Fruit fly (Drosophila melanogaster) whole organism, prepupa: ENCODE results near the gene mRpL3.

Experiments
- Blimp-1 ChIP-seq: fragments of 200-800 bp; sonication (Bioruptor generic); optimal IDR thresholded peaks from 3 replicates; lab custom pipeline; 2017; ENCODE audit warnings: missing biosample characterization, missing genetic modification characterization, mild to moderate bottlenecking, moderate library complexity, missing genetic modification reagents
- CG10631 ChIP-seq: fragments of 200-800 bp; sonication (Bioruptor generic); optimal IDR thresholded peaks from 2 replicates; lab custom pipeline; 2016; ENCODE audit warnings: missing biosample characterization, missing genetic modification characterization
- CG10669 ChIP-seq: fragments of 200-800 bp; sonication (Bioruptor generic); optimal IDR thresholded peaks from 3 replicates; lab custom pipeline; 2018; ENCODE audit warnings: missing biosample characterization, mild to moderate bottlenecking, missing genetic modification characterization, moderate library complexity
- CG11294 ChIP-seq: fragments of 200-800 bp; sonication (Bioruptor generic); IDR thresholded peaks from 2 replicates; pipeline ENCODE4 v1.3.6; 2022; ENCODE audit warnings: missing biosample characterization, missing genetic modification characterization
- CG11762 ChIP-seq: fragments of 200-800 bp; sonication (Bioruptor generic); optimal IDR thresholded peaks from 3 replicates; lab custom pipeline; 2016; ENCODE audit warnings: missing biosample characterization, missing genetic modification characterization; ENCODE audit not compliant: insufficient read depth
- CG11902 ChIP-seq: fragments of 200-800 bp; sonication (Bioruptor generic); optimal IDR thresholded peaks from 3 replicates; lab custom pipeline; 2016; ENCODE audit warnings: missing biosample characterization, missing genetic modification characterization
- CG15336 ChIP-seq: fragments of 200-800 bp; sonication (Bioruptor generic); IDR thresholded peaks from 2 replicates; pipeline ENCODE4 v1.3.6; 2022; ENCODE audit warnings: missing biosample characterization, missing genetic modification characterization
- CG1621 ChIP-seq: fragments of 200-800 bp; sonication (Bioruptor generic); optimal IDR thresholded peaks from 3 replicates; lab custom pipeline; 2018; ENCODE audit warnings: missing biosample characterization, mild to moderate bottlenecking, missing genetic modification characterization
- CG16779 ChIP-seq: fragments of 200-800 bp; sonication (Bioruptor generic); optimal IDR thresholded peaks from 3 replicates; lab custom pipeline; 2017; ENCODE audit warnings: missing biosample characterization, mild to moderate bottlenecking, missing genetic modification characterization
- CG32006 ChIP-seq: fragments of 200-800 bp; sonication (Bioruptor generic); optimal IDR thresholded peaks from 3 replicates; lab custom pipeline; 2017; ENCODE audit warnings: missing biosample characterization, mild to moderate bottlenecking, missing genetic modification characterization
- CG34406 ChIP-seq: fragments of 200-800 bp; sonication (Bioruptor generic); optimal IDR thresholded peaks from 3 replicates; lab custom pipeline; 2016; ENCODE audit warnings: missing biosample characterization, missing genetic modification characterization
- CG3919 ChIP-seq: fragments of 200-800 bp; sonication (Bioruptor generic); optimal IDR thresholded peaks from 3 replicates; lab custom pipeline; 2016; ENCODE audit warnings: missing biosample characterization, missing genetic modification characterization
- CG4318 ChIP-seq: fragments of 200-800 bp; sonication (Bioruptor generic); optimal IDR thresholded peaks from 3 replicates; lab custom pipeline; 2017; ENCODE audit warnings: missing biosample characterization, mild to moderate bottlenecking, missing genetic modification characterization
- CG6163 ChIP-seq: fragments of 200-800 bp; sonication (Bioruptor generic); IDR thresholded peaks from 3 replicates; pipeline ENCODE4 v1.3.6; 2022; ENCODE audit warnings: missing biosample characterization, missing genetic modification characterization
- CG6276 ChIP-seq: fragments of 200-800 bp; sonication (Bioruptor generic); optimal IDR thresholded peaks from 2 replicates; lab custom pipeline; 2017; ENCODE audit warnings: missing biosample characterization, mild to moderate bottlenecking, missing genetic modification characterization
- CG6854 ChIP-seq: fragments of 200-800 bp; sonication (Bioruptor generic); optimal IDR thresholded peaks from 2 replicates; lab custom pipeline; 2017; ENCODE audit warnings: missing biosample characterization, mild to moderate bottlenecking, missing genetic modification characterization
- CG7368 ChIP-seq: fragments of 200-800 bp; sonication (Bioruptor generic); optimal IDR thresholded peaks from 3 replicates; lab custom pipeline; 2016; ENCODE audit warnings: missing biosample characterization, missing genetic modification characterization
- CG8319 ChIP-seq: fragments of 200-800 bp; sonication (Bioruptor generic); optimal IDR thresholded peaks from 3 replicates; lab custom pipeline; 2016; ENCODE audit warnings: missing biosample characterization, missing genetic modification characterization
- CG9139 ChIP-seq: fragments of 200-800 bp; sonication (Bioruptor generic); optimal IDR thresholded peaks from 3 replicates; lab custom pipeline; 2017; ENCODE audit warnings: missing biosample characterization, mild to moderate bottlenecking, missing genetic modification characterization
- Eip75B ChIP-seq: fragments of 200-800 bp; sonication (Bioruptor generic); optimal IDR thresholded peaks from 3 replicates; lab custom pipeline; 2016; ENCODE audit warnings: missing biosample characterization, missing genetic modification characterization
- Eip93F ChIP-seq: fragments of 200-800 bp; sonication (Bioruptor generic); optimal IDR thresholded peaks from 2 replicates; lab custom pipeline; 2016; ENCODE audit warnings: missing biosample characterization, mild to moderate bottlenecking, missing genetic modification characterization
- Ets21C ChIP-seq: fragments of 200-800 bp; sonication (Bioruptor generic); optimal IDR thresholded peaks from 3 replicates; lab custom pipeline; 2016; ENCODE audit warnings: missing biosample characterization, missing genetic modification characterization
- Ets96B ChIP-seq: fragments of 200-800 bp; optimal IDR thresholded peaks from 2 replicates; lab custom pipeline; 2019; ENCODE audit warnings: missing biosample characterization, mild to moderate bottlenecking, missing genetic modification characterization, moderate library complexity
- Gug ChIP-seq: fragments of 200-800 bp; sonication (Bioruptor generic); IDR thresholded peaks from 2 replicates; pipeline ENCODE4 v1.3.6; 2022; ENCODE audit warnings: missing biosample characterization, missing genetic modification characterization
- Hr38 ChIP-seq: sonication (Bioruptor generic); optimal IDR thresholded peaks from 2 replicates; lab custom pipeline; 2016; ENCODE audit warnings: missing biosample characterization, missing genetic modification characterization
- Hr39 ChIP-seq: fragments of 200-800 bp; sonication (Bioruptor generic); optimal IDR thresholded peaks from 2 replicates; lab custom pipeline; 2016; ENCODE audit warnings: missing biosample characterization, missing genetic modification characterization
- Hr4 ChIP-seq: fragments of 200-800 bp; sonication (Bioruptor generic); optimal IDR thresholded peaks from 3 replicates; lab custom pipeline; 2016; ENCODE audit warnings: missing biosample characterization, missing genetic modification characterization
- Lpt ChIP-seq: fragments of 200-800 bp; sonication (Bioruptor generic); optimal IDR thresholded peaks from 3 replicates; lab custom pipeline; 2016; ENCODE audit warnings: missing biosample characterization, missing genetic modification characterization
- Met ChIP-seq: fragments of 200-800 bp; sonication (Bioruptor generic); optimal IDR thresholded peaks from 3 replicates; lab custom pipeline; 2016; ENCODE audit warnings: missing biosample characterization, missing genetic modification characterization
- OdsH ChIP-seq: fragments of 200-800 bp; sonication (Bioruptor generic); optimal IDR thresholded peaks from 3 replicates; lab custom pipeline; 2016; ENCODE audit warnings: missing biosample characterization, missing genetic modification characterization
- Smox ChIP-seq: fragments of 200-800 bp; sonication (Bioruptor generic); optimal IDR thresholded peaks from 3 replicates; lab custom pipeline; 2016; ENCODE audit warnings: missing biosample characterization, missing genetic modification characterization
- Sox15 ChIP-seq: fragments of 200-800 bp; sonication (Bioruptor generic); optimal IDR thresholded peaks from 3 replicates; lab custom pipeline; 2016; ENCODE audit warnings: missing biosample characterization, missing genetic modification characterization
- achi ChIP-seq: fragments of 200-800 bp; sonication (Bioruptor generic); optimal IDR thresholded peaks from 3 replicates; lab custom pipeline; 2016; ENCODE audit warnings: missing biosample characterization, missing genetic modification characterization
- dac ChIP-seq: fragments of 200-800 bp; sonication (Bioruptor generic); optimal IDR thresholded peaks from 2 replicates; lab custom pipeline; 2017; ENCODE audit warnings: missing biosample characterization, mild to moderate bottlenecking, missing genetic modification characterization
- dsx ChIP-seq: fragments of 200-800 bp; optimal IDR thresholded peaks from 3 replicates; lab custom pipeline; 2019; ENCODE audit warnings: missing biosample characterization, mild to moderate bottlenecking, missing genetic modification characterization, moderate library complexity; ENCODE audit not compliant: poor library complexity, severe bottlenecking
- eg ChIP-seq: fragments of 200-800 bp; sonication (Bioruptor generic); IDR thresholded peaks from 3 replicates; pipeline ENCODE4 v1.3.6; 2022; ENCODE audit warnings: missing biosample characterization, missing genetic modification characterization
- esn ChIP-seq: fragments of 200-800 bp; sonication (Bioruptor generic); optimal IDR thresholded peaks from 2 replicates; lab custom pipeline; 2016; ENCODE audit warnings: missing biosample characterization, mild to moderate bottlenecking, missing genetic modification characterization, moderate library complexity
- fd85E ChIP-seq: fragments of 200-800 bp; sonication (Bioruptor generic); optimal IDR thresholded peaks from 3 replicates; lab custom pipeline; 2016; ENCODE audit warnings: missing biosample characterization, missing genetic modification characterization
- fkh ChIP-seq: fragments of 200-800 bp; sonication (Bioruptor generic); optimal IDR thresholded peaks from 3 replicates; lab custom pipeline; 2017; ENCODE audit warnings: missing biosample characterization, mild to moderate bottlenecking, missing genetic modification characterization, moderate library complexity
- lz ChIP-seq: fragments of 200-800 bp; sonication (Bioruptor generic); optimal IDR thresholded peaks from 3 replicates; lab custom pipeline; 2016; ENCODE audit warnings: missing biosample characterization, missing genetic modification characterization
- net ChIP-seq: fragments of 200-800 bp; sonication (Bioruptor generic); optimal IDR thresholded peaks from 3 replicates; lab custom pipeline; 2016; ENCODE audit warnings: missing biosample characterization, missing genetic modification characterization
- pdm3 ChIP-seq: fragments of 200-800 bp; sonication (Bioruptor generic); optimal IDR thresholded peaks from 3 replicates; lab custom pipeline; 2016; ENCODE audit warnings: missing biosample characterization, missing genetic modification characterization
- salr ChIP-seq, 2 experiments: fragments of 200-800 bp; sonication (Bioruptor generic); optimal IDR thresholded peaks; 3 replicates each; lab custom pipeline; 2016 to 2018; ENCODE audit warnings: missing biosample characterization in 2 of 2, missing genetic modification characterization in 2 of 2, mild to moderate bottlenecking in 1 of 2
- spab ChIP-seq: fragments of 200-800 bp; sonication (Bioruptor generic); optimal IDR thresholded peaks from 2 replicates; lab custom pipeline; 2017; ENCODE audit warnings: missing biosample characterization, mild to moderate bottlenecking, missing genetic modification characterization, missing genetic modification reagents
- ss ChIP-seq, 2 experiments: fragments of 200-800 bp; sonication (Bioruptor generic); optimal IDR thresholded peaks; 2 replicates in 1 of 2; 3 replicates in 1 of 2; lab custom pipeline; 2017 to 2018; ENCODE audit warnings: mild to moderate bottlenecking in 2 of 2, missing biosample characterization in 2 of 2, missing genetic modification characterization in 2 of 2, moderate library complexity in 1 of 2
- svp ChIP-seq: fragments of 200-800 bp; sonication (Bioruptor generic); peaks from one replicate; lab custom pipeline; 2016; ENCODE audit warnings: missing biosample characterization, missing genetic modification characterization
- topi ChIP-seq: fragments of 200-800 bp; sonication (Bioruptor generic); optimal IDR thresholded peaks from 3 replicates; lab custom pipeline; 2016; ENCODE audit warnings: missing biosample characterization, missing genetic modification characterization
- vri ChIP-seq: fragments of 200-800 bp; sonication (Bioruptor generic); optimal IDR thresholded peaks from 3 replicates; lab custom pipeline; 2016; ENCODE audit warnings: missing biosample characterization, mild to moderate bottlenecking, missing genetic modification characterization

Gene mRpL3

dm6 chrX:15803764-15804563, 42.9 kb downstream of the mRpL3 start, which contains the start of the genes PGRP-LE and sd (continued):
- TF ChIP-seq CG15336 (peak; percentile 29; the same call in 1 of the 2 replicates), CG16779 (tag; lab: Kevin White, UChicago) (no peak), dac (GFP tag; lab: Kevin White, UChicago) (no peak), Smox (GFP tag; lab: Kevin White, UChicago) (peak; percentile 13)

dm6 chrX:15804790-15805189, 43.7 kb downstream of the mRpL3 start:
- TF ChIP-seq Lpt (GFP tag; lab: Kevin White, UChicago): no peak
- TF ChIP-seq CG6163 (GFP tag; lab: Robert Waterston, UW): 0 out of 3 replicates have a peak, but pooled peaks have one; percentile 46
- TF ChIP-seq Blimp-1 (GFP tag; lab: Kevin White, UChicago): no peak
- peak; percentile 21 for TF ChIP-seq CG3919
- no peak for TF ChIP-seq Hr39 (GFP tag; lab: Kevin White, UChicago)
- no peak for TF ChIP-seq Ets21C (GFP tag; lab: Kevin White, UChicago)
- TF ChIP-seq Hr4: no peak
- peak; percentile 60 for TF ChIP-seq CG15336
- no peak for TF ChIP-seq CG8319 (GFP tag; lab: Kevin White, UChicago)
- no peak for TF ChIP-seq salr (GFP tag; optimal IDR thresholded peaks at IDR 0.05; lab: Kevin White, UChicago)
- no peak for TF ChIP-seq topi (GFP tag; lab: Kevin White, UChicago)
- TF ChIP-seq eg: peak; percentile 34; the same call in 2 of the 3 replicates
- no peak for TF ChIP-seq esn (GFP tag; lab: Kevin White, UChicago)
- TF ChIP-seq ss (GFP tag; optimal IDR thresholded peaks at IDR 0.05; lab: Kevin White, UChicago): no peak
- TF ChIP-seq OdsH (GFP tag; lab: Kevin White, UChicago): no peak
- TF ChIP-seq Sox15 (GFP tag; lab: Kevin White, UChicago): no peak
- no peak for TF ChIP-seq CG11902 (GFP tag; lab: Kevin White, UChicago)
- TF ChIP-seq CG32006 (GFP tag; lab: Kevin White, UChicago): peak; percentile 39
- no peak for TF ChIP-seq dsx
- no peak for TF ChIP-seq net (GFP tag; lab: Kevin White, UChicago)
- TF ChIP-seq Gug (GFP tag; lab: Robert Waterston, UW): no peak
- TF ChIP-seq CG11294 (GFP tag; lab: Robert Waterston, UW): no peak
- no peak for TF ChIP-seq Smox (GFP tag; lab: Kevin White, UChicago)
- TF ChIP-seq CG11762 (GFP tag; lab: Kevin White, UChicago): no peak
- peak; percentile 24 for TF ChIP-seq CG10669 (GFP tag; lab: Kevin White, UChicago)
- no peak for TF ChIP-seq Eip75B (GFP tag; lab: Kevin White, UChicago)
- TF ChIP-seq CG9139 (GFP tag; lab: Kevin White, UChicago): no peak
- TF ChIP-seq lz (GFP tag; lab: Kevin White, UChicago): peak; percentile 1
- peak; percentile 13 for TF ChIP-seq CG6276 (GFP tag; lab: Kevin White, UChicago)
- no peak for TF ChIP-seq Hr38 (GFP tag; lab: Kevin White, UChicago)
- TF ChIP-seq Ets96B: peak; percentile 19
- no peak for TF ChIP-seq Eip93F (GFP tag; lab: Kevin White, UChicago)
- TF ChIP-seq CG1621 (tag; lab: Kevin White, UChicago): peak; percentile 26
- peak; percentile 23 for TF ChIP-seq achi (GFP tag; lab: Kevin White, UChicago)
- no peak for TF ChIP-seq spab (GFP tag; lab: Kevin White, UChicago)
- TF ChIP-seq CG6854 (GFP tag; lab: Kevin White, UChicago): no peak
- TF ChIP-seq svp: peak; percentile 57
- no peak for TF ChIP-seq fkh (GFP tag; lab: Kevin White, UChicago)
- no peak for TF ChIP-seq CG7368 (GFP tag; lab: Kevin White, UChicago)
- no peak for TF ChIP-seq Met (GFP tag; lab: Kevin White, UChicago)
- no peak for TF ChIP-seq CG4318
- TF ChIP-seq CG10631 (GFP tag; lab: Kevin White, UChicago): peak; percentile 36
- TF ChIP-seq CG34406 (GFP tag; lab: Kevin White, UChicago): peak; percentile 21
- TF ChIP-seq vri (GFP tag; lab: Kevin White, UChicago): no peak
- peak; percentile 23 for TF ChIP-seq pdm3 (GFP tag; lab: Kevin White, UChicago)
- TF ChIP-seq fd85E: no peak
